Fruit fly (Drosophila melanogaster) whole organism, embryonic: Measurements from ENCODE around the gene dachs.

ENCODE experiments used
- Antp ChIP-seq: fragments of 200-800 bp; sonication (Bioruptor generic); optimal IDR thresholded peaks from 3 replicates; lab custom pipeline; 2016; ENCODE audit warnings: missing biosample characterization, missing genetic modification characterization
- Bgb ChIP-seq: fragments of 200-800 bp; sonication (Bioruptor generic); IDR thresholded peaks from 2 replicates; pipeline ENCODE4 v1.3.6; 2022; ENCODE audit warnings: missing biosample characterization, missing genetic modification characterization; ENCODE audit not compliant: partially characterized antibody
- C15 ChIP-seq: fragments of 200-800 bp; sonication (Bioruptor generic); IDR thresholded peaks from 3 replicates; pipeline ENCODE4 v1.3.6; 2022; ENCODE audit warnings: missing biosample characterization, missing genetic modification characterization
- CG11723 ChIP-seq: fragments of 200-800 bp; sonication (Bioruptor generic); optimal IDR thresholded peaks from 2 replicates; lab custom pipeline; 2017; ENCODE audit warnings: missing biosample characterization, mild to moderate bottlenecking, missing genetic modification characterization
- CG12236 ChIP-seq: fragments of 200-800 bp; sonication (Bioruptor generic); optimal IDR thresholded peaks from 2 replicates; lab custom pipeline; 2016; ENCODE audit warnings: missing biosample characterization, missing genetic modification characterization
- CG1233 ChIP-seq: fragments of 200-800 bp; sonication (Bioruptor generic); optimal IDR thresholded peaks from 4 replicates; lab custom pipeline; 2018; ENCODE audit warnings: missing biosample characterization, mild to moderate bottlenecking, missing genetic modification characterization
- CG13296 ChIP-seq: fragments of 200-800 bp; sonication (Bioruptor generic); optimal IDR thresholded peaks from 3 replicates; lab custom pipeline; 2018; ENCODE audit warnings: missing biosample characterization, mild to moderate bottlenecking, missing genetic modification characterization
- CG13775 ChIP-seq: fragments of 200-800 bp; sonication (Bioruptor generic); optimal IDR thresholded peaks from 3 replicates; lab custom pipeline; 2017; ENCODE audit warnings: missing biosample characterization, mild to moderate bottlenecking, missing genetic modification characterization
- CG15601 ChIP-seq: fragments of 200-800 bp; sonication (Bioruptor generic); optimal IDR thresholded peaks from 3 replicates; lab custom pipeline; 2019; ENCODE audit warnings: missing biosample characterization, mild to moderate bottlenecking, missing genetic modification characterization, moderate library complexity
- CG17612 ChIP-seq: fragments of 200-800 bp; sonication (Bioruptor generic); IDR thresholded peaks from 2 replicates; pipeline ENCODE4 v1.3.6; 2022; ENCODE audit warnings: missing biosample characterization, missing genetic modification characterization
- CG18011 ChIP-seq: fragments of 200-800 bp; sonication (Bioruptor generic); optimal IDR thresholded peaks from 2 replicates; lab custom pipeline; 2017; ENCODE audit warnings: missing biosample characterization, missing genetic modification characterization, mild to moderate bottlenecking, moderate library complexity, missing genotype
- CG30403 ChIP-seq: fragments of 200-800 bp; sonication (Bioruptor generic); optimal IDR thresholded peaks from 3 replicates; lab custom pipeline; 2016; ENCODE audit warnings: missing biosample characterization, missing genetic modification characterization
- CG3163 ChIP-seq: fragments of 200-800 bp; sonication (Bioruptor generic); optimal IDR thresholded peaks from 3 replicates; lab custom pipeline; 2016; ENCODE audit warnings: missing biosample characterization, missing genetic modification characterization
- CG4282 ChIP-seq: fragments of 200-800 bp; sonication (Bioruptor generic); optimal IDR thresholded peaks from 2 replicates; lab custom pipeline; 2016; ENCODE audit warnings: missing biosample characterization, missing genetic modification characterization
- CG6854 ChIP-seq: fragments of 200-800 bp; sonication (Bioruptor generic); optimal IDR thresholded peaks from 3 replicates; lab custom pipeline; 2017; ENCODE audit warnings: missing biosample characterization, mild to moderate bottlenecking, missing genetic modification characterization
- CG7271 ChIP-seq: fragments of 200-800 bp; sonication (Bioruptor generic); optimal IDR thresholded peaks from 2 replicates; lab custom pipeline; 2018; ENCODE audit warnings: missing biosample characterization, mild to moderate bottlenecking, missing genetic modification characterization, moderate library complexity
- CG7786 ChIP-seq: fragments of 200-800 bp; sonication (Bioruptor generic); optimal IDR thresholded peaks from 2 replicates; lab custom pipeline; 2016; ENCODE audit warnings: missing biosample characterization, missing genetic modification characterization
- CG8388 ChIP-seq: fragments of 200-800 bp; sonication (Bioruptor generic); optimal IDR thresholded peaks from 2 replicates; lab custom pipeline; 2019; ENCODE audit warnings: missing biosample characterization, mild to moderate bottlenecking, missing genetic modification characterization, moderate library complexity
- CoRest ChIP-seq: fragments of 200-800 bp; sonication (Bioruptor generic); optimal IDR thresholded peaks from 3 replicates; lab custom pipeline; 2018; ENCODE audit warnings: missing biosample characterization, mild to moderate bottlenecking, missing genetic modification characterization, moderate library complexity
- D19A ChIP-seq: fragments of 200-800 bp; optimal IDR thresholded peaks from 3 replicates; lab custom pipeline; 2019; ENCODE audit warnings: missing biosample characterization, mild to moderate bottlenecking, missing genetic modification characterization, moderate library complexity
- Dad ChIP-seq: fragments of 200-800 bp; sonication (Bioruptor generic); optimal IDR thresholded peaks from 3 replicates; lab custom pipeline; 2016; ENCODE audit warnings: missing biosample characterization, missing genetic modification characterization
- Dip3 ChIP-seq: fragments of 200-800 bp; sonication (Bioruptor generic); optimal IDR thresholded peaks from 3 replicates; lab custom pipeline; 2016; ENCODE audit warnings: missing biosample characterization, missing genetic modification characterization
- Hey ChIP-seq: fragments of 200-800 bp; sonication (Bioruptor generic); optimal IDR thresholded peaks from 3 replicates; lab custom pipeline; 2018; ENCODE audit warnings: missing biosample characterization, mild to moderate bottlenecking, missing genetic modification characterization
- Mad ChIP-seq: fragments of 200-800 bp; sonication (Bioruptor generic); optimal IDR thresholded peaks from 2 replicates; lab custom pipeline; 2016; ENCODE audit warnings: missing biosample characterization, missing genetic modification characterization
- Trl ChIP-seq, 3 experiments: fragments of >200 bp in 2 of 3; fragments of 200-800 bp in 1 of 3; sonication (Bioruptor generic) in 1 of 3; optimal IDR thresholded peaks; 2 replicates in 1 of 3; 3 replicates in 2 of 3; lab custom pipeline; 2016 to 2017; ENCODE audit warnings: missing biosample characterization in 1 of 3, missing genetic modification characterization in 1 of 3
- YL-1 ChIP-seq: fragments of 200-800 bp; sonication (Bioruptor generic); optimal IDR thresholded peaks from 3 replicates; lab custom pipeline; 2017; ENCODE audit warnings: missing biosample characterization, mild to moderate bottlenecking, missing genetic modification characterization
- cato ChIP-seq: fragments of 200-800 bp; sonication (Bioruptor generic); optimal IDR thresholded peaks from 2 replicates; lab custom pipeline; 2016; ENCODE audit warnings: missing biosample characterization, missing genetic modification characterization, borderline replicate concordance
- cg ChIP-seq: fragments of 200-800 bp; sonication (Bioruptor generic); optimal IDR thresholded peaks from 3 replicates; lab custom pipeline; 2019; ENCODE audit warnings: missing biosample characterization, mild to moderate bottlenecking, missing genetic modification characterization, moderate library complexity
- dpn ChIP-seq, 2 experiments: fragments of 200-800 bp; sonication (Bioruptor generic); optimal IDR thresholded peaks; 3 replicates each; lab custom pipeline; 2016; ENCODE audit warnings: missing biosample characterization in 2 of 2, missing genetic modification characterization in 2 of 2
- dysf ChIP-seq: fragments of 200-800 bp; sonication (Bioruptor generic); IDR thresholded peaks from 3 replicates; pipeline ENCODE4 v1.3.6; 2022; ENCODE audit warnings: missing biosample characterization, missing genetic modification characterization
- exex ChIP-seq: fragments of 200-800 bp; sonication (Bioruptor generic); optimal IDR thresholded peaks from 4 replicates; lab custom pipeline; 2018; ENCODE audit warnings: missing biosample characterization, mild to moderate bottlenecking, missing genetic modification characterization, moderate library complexity
- fru ChIP-seq: fragments of >200 bp; optimal IDR thresholded peaks from 2 replicates; lab custom pipeline; 2017
- gcm2 ChIP-seq: fragments of 200-800 bp; sonication (Bioruptor generic); optimal IDR thresholded peaks from 2 replicates; lab custom pipeline; 2016; ENCODE audit warnings: missing biosample characterization, missing genetic modification characterization
- ham ChIP-seq: fragments of 200-800 bp; sonication (Bioruptor generic); IDR thresholded peaks from 2 replicates; pipeline ENCODE4 v1.3.6; 2022; ENCODE audit warnings: missing biosample characterization, missing genetic modification characterization
- hb ChIP-seq: fragments of 200-800 bp; sonication (Bioruptor generic); IDR thresholded peaks from 3 replicates; pipeline ENCODE4 v1.3.6; 2022; ENCODE audit warnings: missing biosample characterization, missing genetic modification characterization; ENCODE audit not compliant: partially characterized antibody
- hkb ChIP-seq, 2 experiments: fragments of 200-800 bp in 1 of 2; fragments of >200 bp in 1 of 2; sonication (Bioruptor generic) in 1 of 2; IDR thresholded peaks in 1 of 2; optimal IDR thresholded peaks in 1 of 2; 2 replicates each; pipeline versions ENCODE4 v1.3.6 to Lab custom; 2017 to 2022; ENCODE audit warnings: missing biosample characterization in 1 of 2, missing genetic modification characterization in 1 of 2
- ken ChIP-seq: fragments of 200-800 bp; sonication (Bioruptor generic); IDR thresholded peaks from 3 replicates; pipeline ENCODE4 v1.3.6; 2022; ENCODE audit warnings: missing biosample characterization, missing genetic modification characterization
- kni ChIP-seq: fragments of 200-800 bp; sonication (Bioruptor generic); optimal IDR thresholded peaks from 3 replicates; lab custom pipeline; 2017; ENCODE audit warnings: mild to moderate bottlenecking, missing biosample characterization, missing genetic modification reagents, missing genetic modification characterization
- lbe ChIP-seq: fragments of 200-800 bp; sonication (Bioruptor generic); optimal IDR thresholded peaks from 2 replicates; lab custom pipeline; 2016; ENCODE audit warnings: missing biosample characterization, mild to moderate bottlenecking, missing genetic modification characterization
- mam ChIP-seq: fragments of 200-800 bp; sonication (Bioruptor generic); optimal IDR thresholded peaks from 3 replicates; lab custom pipeline; 2016; ENCODE audit warnings: missing biosample characterization, missing genetic modification characterization
- nau ChIP-seq: fragments of 200-800 bp; sonication (Bioruptor generic); optimal IDR thresholded peaks from 3 replicates; lab custom pipeline; 2017; ENCODE audit warnings: missing biosample characterization, mild to moderate bottlenecking, missing genetic modification characterization, missing genetic modification reagents
- onecut ChIP-seq: fragments of 200-800 bp; sonication (Bioruptor generic); IDR thresholded peaks from 2 replicates; pipeline ENCODE4 v1.3.6; 2022; ENCODE audit warnings: missing biosample characterization, missing genetic modification characterization
- otp ChIP-seq: fragments of 200-800 bp; sonication (Bioruptor generic); IDR thresholded peaks from 3 replicates; pipeline ENCODE4, ENCODE4 v1.3.6; 2022; ENCODE audit warnings: missing biosample characterization, missing genetic modification characterization
- phol ChIP-seq: fragments of 200-800 bp; sonication (Bioruptor generic); optimal IDR thresholded peaks from 3 replicates; lab custom pipeline; 2018; ENCODE audit warnings: missing biosample characterization, mild to moderate bottlenecking, missing genetic modification characterization, moderate library complexity
- pzg ChIP-seq: fragments of 200-800 bp; sonication (Bioruptor generic); optimal IDR thresholded peaks from 3 replicates; lab custom pipeline; 2018; ENCODE audit warnings: missing biosample characterization, mild to moderate bottlenecking, missing genetic modification characterization, moderate library complexity
- salm ChIP-seq: fragments of 200-800 bp; sonication (Bioruptor generic); optimal IDR thresholded peaks from 2 replicates; lab custom pipeline; 2018; ENCODE audit warnings: missing biosample characterization, mild to moderate bottlenecking, missing genetic modification characterization
- slbo ChIP-seq: fragments of 200-800 bp; sonication (Bioruptor generic); IDR thresholded peaks from 2 replicates; pipeline ENCODE4 v1.3.6; 2022; ENCODE audit warnings: missing biosample characterization, missing genetic modification characterization
- sob ChIP-seq: fragments of 200-800 bp; sonication (Bioruptor generic); IDR thresholded peaks from 2 replicates; pipeline ENCODE4 v1.3.6; 2022; ENCODE audit warnings: missing biosample characterization, missing genetic modification characterization
- tgo ChIP-seq: fragments of 200-800 bp; sonication (Bioruptor generic); IDR thresholded peaks from 3 replicates; pipeline ENCODE4 v1.3.6; 2022; ENCODE audit warnings: missing biosample characterization, missing genetic modification characterization
- trem ChIP-seq: fragments of 200-800 bp; optimal IDR thresholded peaks from 3 replicates; lab custom pipeline; 2019; ENCODE audit warnings: missing biosample characterization, mild to moderate bottlenecking, missing genetic modification characterization, moderate library complexity
- z ChIP-seq: fragments of 200-800 bp; sonication (Bioruptor generic); IDR thresholded peaks from 3 replicates; pipeline ENCODE4 v1.3.6; 2022; ENCODE audit warnings: missing biosample characterization, missing genetic modification characterization

dachs gene

DNA sequence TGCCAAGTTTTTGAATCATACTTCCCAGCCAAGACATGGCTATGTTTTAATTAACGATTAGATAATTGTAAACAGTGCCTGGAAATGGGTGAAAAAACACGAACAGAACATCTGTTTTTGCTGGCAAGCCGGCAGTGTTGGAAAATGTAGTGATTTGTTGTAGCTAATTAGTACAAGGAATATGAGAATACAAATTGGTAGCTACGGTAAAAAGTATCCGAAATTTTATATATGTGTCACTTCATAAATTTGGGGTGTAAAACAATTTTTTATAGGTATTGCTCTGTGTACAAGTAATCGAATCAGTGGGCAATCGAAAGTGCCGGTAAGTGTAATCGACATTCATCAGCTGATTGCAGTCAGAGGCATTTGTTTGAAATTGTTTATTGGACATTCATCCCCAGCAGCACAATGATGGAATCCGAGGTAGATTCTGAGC lies 50.7 kb downstream of the dachs start, which contains the start of the genes mRpL51 and Uba4 (continued):
- TF ChIP-seq CG15601 (tag; lab: Kevin White, UChicago) (peak; percentile 10), CG6854 (no peak), Dip3 (GFP tag; lab: Kevin White, UChicago) (peak; percentile 33), sob (GFP tag; lab: Robert Waterston, UW) (no peak), slbo (no peak), CG18011 (GFP tag; lab: Kevin White, UChicago) (peak; percentile 42), nau (no peak), ham (GFP tag; lab: Robert Waterston, UW) (no peak), fru (lab: Kevin White, UChicago) (no peak), hkb (optimal IDR thresholded peaks at IDR 0.05; lab: Kevin White, UChicago) (no peak), hkb (GFP tag; IDR thresholded peaks at IDR 0.05; lab: Robert Waterston, UW) (no peak), CG17612 (GFP tag; lab: Robert Waterston, UW) (no peak), gcm2 (GFP tag; lab: Kevin White, UChicago) (no peak), ken (no peak), Dad (GFP tag; lab: Kevin White, UChicago) (no peak), cato (GFP tag; lab: Kevin White, UChicago) (no peak), cg (GFP tag; lab: Kevin White, UChicago) (no peak), Antp (no peak), CG1233 (GFP tag; lab: Kevin White, UChicago) (no peak), lbe (GFP tag; lab: Kevin White, UChicago) (peak; percentile 72), salm (tag; lab: Kevin White, UChicago) (no peak), CG7271 (tag; lab: Kevin White, UChicago) (no peak), trem (peak; percentile 78), z (GFP tag; lab: Robert Waterston, UW) (no peak), phol (peak; percentile 45), CG4282 (GFP tag; lab: Kevin White, UChicago) (peak; percentile 28), CG7786 (peak; percentile 7), exex (tag; lab: Kevin White, UChicago) (peak; percentile 57), CG11723 (GFP tag; lab: Kevin White, UChicago) (no peak), dysf (no peak), pzg (GFP tag; lab: Kevin White, UChicago) (peak; percentile 71), kni (GFP tag; lab: Kevin White, UChicago) (peak; percentile 25), C15 (no peak), Bgb (GFP tag; lab: Robert Waterston, UW) (peak; percentile 50; the same call in 1 of the 2 replicates), Trl (optimal IDR thresholded peaks at IDR 0.05; lab: Kevin White, UChicago) (no peak), Trl (GFP tag; optimal IDR thresholded peaks at IDR 0.05; lab: Kevin White, UChicago) (peak; percentile 30), mam (GFP tag; lab: Kevin White, UChicago) (peak; percentile 55), CG13296 (peak; percentile 9), CoRest (tag; lab: Kevin White, UChicago) (no peak), Mad (peak; percentile 36), hb (GFP tag; lab: Robert Waterston, UW) (no peak), CG3163 (GFP tag; lab: Kevin White, UChicago) (no peak), dpn (GFP tag; optimal IDR thresholded peaks at IDR 0.05; lab: Kevin White, UChicago) (peak; percentile 31 to 51), onecut (GFP tag; lab: Robert Waterston, UW) (no peak), D19A (tag; lab: Kevin White, UChicago) (no peak), YL-1 (GFP tag; lab: Kevin White, UChicago) (peak; percentile 63), CG30403 (GFP tag; lab: Kevin White, UChicago) (peak; percentile 53), CG13775 (GFP tag; lab: Kevin White, UChicago) (peak; percentile 16), tgo (GFP tag; lab: Robert Waterston, UW) (no peak), otp (GFP tag; lab: Robert Waterston, UW) (no peak), CG8388 (GFP tag; lab: Kevin White, UChicago) (peak; percentile 26), CG12236 (peak; percentile 14), Hey (tag; lab: Kevin White, UChicago) (no peak)
